Fruit fly (Drosophila melanogaster) whole organism, embryonic: ENCODE measurements around the gene E23.

Experiments
- Asciz ChIP-seq: fragments of 200-800 bp; sonication (Bioruptor generic); optimal IDR thresholded peaks from 2 replicates; lab custom pipeline; 2017; ENCODE audit warnings: missing biosample characterization, mild to moderate bottlenecking, missing genetic modification characterization, missing genetic modification reagents
- CG10543 ChIP-seq: fragments of 200-800 bp; sonication (Bioruptor generic); optimal IDR thresholded peaks from 3 replicates; lab custom pipeline; 2017; ENCODE audit warnings: missing biosample characterization, mild to moderate bottlenecking, missing genetic modification characterization, moderate library complexity
- CG10654 ChIP-seq: fragments of 200-800 bp; sonication (Bioruptor generic); optimal IDR thresholded peaks from 2 replicates; lab custom pipeline; 2016; ENCODE audit warnings: missing biosample characterization, missing genetic modification characterization
- CG11504 ChIP-seq: fragments of 200-800 bp; sonication (Bioruptor generic); optimal IDR thresholded peaks from 3 replicates; lab custom pipeline; 2019; ENCODE audit warnings: missing biosample characterization, mild to moderate bottlenecking, missing genetic modification characterization, moderate library complexity
- CG12236 ChIP-seq: fragments of 200-800 bp; sonication (Bioruptor generic); optimal IDR thresholded peaks from 2 replicates; lab custom pipeline; 2016; ENCODE audit warnings: missing biosample characterization, missing genetic modification characterization
- CG13296 ChIP-seq: fragments of 200-800 bp; sonication (Bioruptor generic); optimal IDR thresholded peaks from 3 replicates; lab custom pipeline; 2018; ENCODE audit warnings: missing biosample characterization, mild to moderate bottlenecking, missing genetic modification characterization
- CG16779 ChIP-seq: fragments of 200-800 bp; sonication (Bioruptor generic); IDR thresholded peaks from 2 replicates; pipeline ENCODE4 v1.3.6; 2022; ENCODE audit warnings: missing biosample characterization, missing genetic modification characterization
- CG16813 ChIP-seq: fragments of 200-800 bp; sonication (Bioruptor generic); IDR thresholded peaks from 3 replicates; pipeline ENCODE4 v1.3.6; 2022; ENCODE audit warnings: missing biosample characterization, missing genetic modification characterization; ENCODE audit not compliant: partially characterized antibody
- CG16815 ChIP-seq: fragments of 200-800 bp; sonication (Bioruptor generic); optimal IDR thresholded peaks from 3 replicates; lab custom pipeline; 2017; ENCODE audit warnings: missing biosample characterization, mild to moderate bottlenecking, missing genetic modification characterization
- CG1832 ChIP-seq: fragments of 200-800 bp; sonication (Bioruptor generic); optimal IDR thresholded peaks from 2 replicates; lab custom pipeline; 2017; ENCODE audit warnings: missing biosample characterization, mild to moderate bottlenecking, missing genetic modification characterization, inconsistent platforms
- CG18764 ChIP-seq: fragments of 200-800 bp; sonication (Bioruptor generic); optimal IDR thresholded peaks from 3 replicates; lab custom pipeline; 2016; ENCODE audit warnings: missing biosample characterization, missing genetic modification characterization
- CG30431 ChIP-seq: fragments of 200-800 bp; sonication (Bioruptor generic); optimal IDR thresholded peaks from 2 replicates; lab custom pipeline; 2017; ENCODE audit warnings: missing biosample characterization, missing genetic modification characterization
- CG3163 ChIP-seq: fragments of 200-800 bp; sonication (Bioruptor generic); optimal IDR thresholded peaks from 3 replicates; lab custom pipeline; 2016; ENCODE audit warnings: missing biosample characterization, missing genetic modification characterization
- CG33213 ChIP-seq: fragments of 200-800 bp; sonication (Bioruptor generic); optimal IDR thresholded peaks from 3 replicates; lab custom pipeline; 2016; ENCODE audit warnings: missing biosample characterization, missing genetic modification characterization
- CG3838 ChIP-seq: fragments of 200-800 bp; sonication (Bioruptor generic); optimal IDR thresholded peaks from 3 replicates; lab custom pipeline; 2016; ENCODE audit warnings: missing biosample characterization, missing genetic modification characterization
- CG4617 ChIP-seq: fragments of 200-800 bp; sonication (Bioruptor generic); optimal IDR thresholded peaks from 3 replicates; lab custom pipeline; 2016; ENCODE audit warnings: missing biosample characterization, missing genetic modification characterization, borderline replicate concordance
- CG4707 ChIP-seq: fragments of 200-800 bp; sonication (Bioruptor generic); optimal IDR thresholded peaks from 2 replicates; lab custom pipeline; 2018; ENCODE audit warnings: missing biosample characterization, mild to moderate bottlenecking, missing genetic modification characterization, moderate library complexity
- CG7745 ChIP-seq: fragments of 200-800 bp; sonication (Bioruptor generic); optimal IDR thresholded peaks from 2 replicates; lab custom pipeline; 2018; ENCODE audit warnings: missing biosample characterization, mild to moderate bottlenecking, missing genetic modification characterization, moderate library complexity
- CG8765 ChIP-seq: fragments of 200-800 bp; sonication (Bioruptor generic); IDR thresholded peaks from 2 replicates; pipeline ENCODE4 v1.3.6; 2022; ENCODE audit warnings: missing biosample characterization, missing genetic modification characterization
- CrebB ChIP-seq: fragments of 200-800 bp; sonication (Bioruptor generic); optimal IDR thresholded peaks from 3 replicates; lab custom pipeline; 2018; ENCODE audit warnings: missing biosample characterization, mild to moderate bottlenecking, missing genetic modification characterization
- Dbx ChIP-seq: fragments of 200-800 bp; sonication (Bioruptor generic); IDR thresholded peaks from 3 replicates; pipeline ENCODE4 v1.3.6; 2022; ENCODE audit warnings: missing biosample characterization, missing genetic modification characterization
- Elba2 ChIP-seq: fragments of 200-800 bp; sonication (Bioruptor generic); optimal IDR thresholded peaks from 3 replicates; lab custom pipeline; 2016; ENCODE audit warnings: missing biosample characterization, missing genetic modification characterization
- GATAe ChIP-seq: fragments of 200-800 bp; sonication (Bioruptor generic); conservative IDR thresholded peaks from 2 replicates; pipeline ENCODE4 v1.3.6; 2022; ENCODE audit warnings: missing biosample characterization, missing genetic modification characterization
- Hey ChIP-seq: fragments of 200-800 bp; sonication (Bioruptor generic); optimal IDR thresholded peaks from 3 replicates; lab custom pipeline; 2018; ENCODE audit warnings: missing biosample characterization, mild to moderate bottlenecking, missing genetic modification characterization
- Hmr ChIP-seq: fragments of 200-800 bp; sonication (Bioruptor generic); optimal IDR thresholded peaks from 3 replicates; lab custom pipeline; 2017; ENCODE audit warnings: mild to moderate bottlenecking, missing biosample characterization, missing genetic modification reagents, missing genetic modification characterization
- Max ChIP-seq: fragments of 200-800 bp; sonication (Bioruptor generic); optimal IDR thresholded peaks from 2 replicates; lab custom pipeline; 2016; ENCODE audit warnings: missing biosample characterization, mild to moderate bottlenecking, missing genetic modification characterization
- NC2β ChIP-seq: fragments of 200-800 bp; sonication (Bioruptor generic); optimal IDR thresholded peaks from 2 replicates; lab custom pipeline; 2016; ENCODE audit warnings: missing biosample characterization, missing genetic modification characterization
- Nf-YB ChIP-seq: fragments of 200-800 bp; sonication (Bioruptor generic); optimal IDR thresholded peaks from 3 replicates; lab custom pipeline; 2019; ENCODE audit warnings: missing biosample characterization, mild to moderate bottlenecking, missing genetic modification characterization, moderate library complexity
- Oli ChIP-seq: fragments of 200-800 bp; sonication (Bioruptor generic); optimal IDR thresholded peaks from 2 replicates; lab custom pipeline; 2018; ENCODE audit warnings: missing biosample characterization, mild to moderate bottlenecking, missing genetic modification characterization, moderate library complexity
- PHDP ChIP-seq: fragments of 200-800 bp; sonication (Bioruptor generic); optimal IDR thresholded peaks from 3 replicates; lab custom pipeline; 2018; ENCODE audit warnings: missing biosample characterization, mild to moderate bottlenecking, missing genetic modification characterization, moderate library complexity
- Six4 ChIP-seq: fragments of 200-800 bp; sonication (Bioruptor generic); optimal IDR thresholded peaks from 2 replicates; lab custom pipeline; 2016; ENCODE audit warnings: missing biosample characterization, missing genetic modification characterization
- Sry-δ ChIP-seq: fragments of 200-800 bp; sonication (Bioruptor generic); optimal IDR thresholded peaks from 2 replicates; lab custom pipeline; 2016; ENCODE audit warnings: missing biosample characterization, missing genetic modification characterization
- Trl ChIP-seq, 3 experiments: fragments of >200 bp in 2 of 3; fragments of 200-800 bp in 1 of 3; sonication (Bioruptor generic) in 1 of 3; optimal IDR thresholded peaks; 2 replicates in 1 of 3; 3 replicates in 2 of 3; lab custom pipeline; 2016 to 2017; ENCODE audit warnings: missing biosample characterization in 1 of 3, missing genetic modification characterization in 1 of 3
- al ChIP-seq: fragments of 200-800 bp; sonication (Bioruptor generic); IDR thresholded peaks from 2 replicates; pipeline ENCODE4 v1.3.6; 2022; ENCODE audit warnings: missing biosample characterization, missing genetic modification characterization
- aop ChIP-seq: fragments of 200-800 bp; sonication (Bioruptor generic); IDR thresholded peaks from 2 replicates; pipeline ENCODE4 v1.3.6; 2022; ENCODE audit warnings: missing biosample characterization, missing genetic modification characterization
- cas ChIP-seq: fragments of 200-800 bp; sonication (Bioruptor generic); IDR thresholded peaks from 2 replicates; pipeline ENCODE4 v1.3.6; 2022; ENCODE audit warnings: missing biosample characterization, missing genetic modification characterization
- ci ChIP-seq: fragments of 200-800 bp; sonication (Bioruptor generic); IDR thresholded peaks from 3 replicates; pipeline ENCODE4 v1.3.6; 2022; ENCODE audit warnings: missing biosample characterization, missing genetic modification characterization
- dpn ChIP-seq, 2 experiments: fragments of 200-800 bp; sonication (Bioruptor generic); optimal IDR thresholded peaks; 3 replicates each; lab custom pipeline; 2016; ENCODE audit warnings: missing biosample characterization in 2 of 2, missing genetic modification characterization in 2 of 2
- grau ChIP-seq: fragments of 200-800 bp; optimal IDR thresholded peaks from 3 replicates; lab custom pipeline; 2019; ENCODE audit warnings: missing biosample characterization, mild to moderate bottlenecking, missing genetic modification characterization, moderate library complexity
- hth ChIP-seq: fragments of >200 bp; optimal IDR thresholded peaks from 2 replicates; lab custom pipeline; 2017; ENCODE audit warnings: inconsistent platforms
- ind ChIP-seq: fragments of 200-800 bp; sonication (Bioruptor generic); optimal IDR thresholded peaks from 3 replicates; lab custom pipeline; 2016; ENCODE audit warnings: missing biosample characterization, missing genetic modification characterization
- insv ChIP-seq, 2 experiments: fragments of 200-800 bp; sonication (Bioruptor generic); optimal IDR thresholded peaks; 3 replicates each; lab custom pipeline; 2016 to 2018; ENCODE audit warnings: missing biosample characterization in 2 of 2, missing genetic modification characterization in 2 of 2
- onecut ChIP-seq: fragments of 200-800 bp; sonication (Bioruptor generic); IDR thresholded peaks from 2 replicates; pipeline ENCODE4 v1.3.6; 2022; ENCODE audit warnings: missing biosample characterization, missing genetic modification characterization
- pho ChIP-seq: fragments of 200-800 bp; sonication (Bioruptor generic); optimal IDR thresholded peaks from 2 replicates; lab custom pipeline; 2016; ENCODE audit warnings: missing biosample characterization, missing genetic modification characterization
- prd ChIP-seq, 3 experiments: fragments of >200 bp in 2 of 3; fragments of 200-800 bp in 1 of 3; sonication (Bioruptor generic) in 1 of 3; optimal IDR thresholded peaks in 2 of 3; IDR thresholded peaks in 1 of 3; 2 replicates in 2 of 3; 3 replicates in 1 of 3; pipeline versions ENCODE4 v1.3.6 to Lab custom; 2017 to 2022; ENCODE audit warnings: missing biosample characterization in 1 of 3, missing genetic modification characterization in 1 of 3
- scrt ChIP-seq: fragments of 200-800 bp; sonication (Bioruptor generic); optimal IDR thresholded peaks from 2 replicates; lab custom pipeline; 2018; ENCODE audit warnings: missing biosample characterization, mild to moderate bottlenecking, missing genetic modification characterization, moderate library complexity
- slbo ChIP-seq: fragments of 200-800 bp; sonication (Bioruptor generic); IDR thresholded peaks from 2 replicates; pipeline ENCODE4 v1.3.6; 2022; ENCODE audit warnings: missing biosample characterization, missing genetic modification characterization
- slou ChIP-seq: fragments of 200-800 bp; sonication (Bioruptor generic); optimal IDR thresholded peaks from 3 replicates; lab custom pipeline; 2016; ENCODE audit warnings: missing biosample characterization, missing genetic modification characterization
- twi ChIP-seq: fragments of 200-800 bp; optimal IDR thresholded peaks from 2 replicates; lab custom pipeline; 2019; ENCODE audit warnings: missing biosample characterization, mild to moderate bottlenecking, missing genetic modification characterization, moderate library complexity
- unpg ChIP-seq: fragments of 200-800 bp; sonication (Bioruptor generic); optimal IDR thresholded peaks from 3 replicates; lab custom pipeline; 2018; ENCODE audit warnings: missing biosample characterization, mild to moderate bottlenecking, missing genetic modification characterization, moderate library complexity

E23 gene

dm6 chr2L:3376684-3377086, 22.1 kb upstream of the E23 start, which contains the start of the genes CG9662 and Ptpa (continued):
- TF ChIP-seq CG10543 (peak; percentile 45), aop (GFP tag; lab: Robert Waterston, UW) (0 out of 2 replicates have a peak, but pooled peaks have one; percentile 32), CG33213 (GFP tag; lab: Kevin White, UChicago) (peak; percentile 77), CG3163 (peak; percentile 62), CG16813 (peak; percentile 97), al (GFP tag; lab: Robert Waterston, UW) (peak; percentile 73), CG4617 (peak; percentile 95), CG10654 (peak; percentile 85), Hey (tag; lab: Kevin White, UChicago) (peak; percentile 10), slbo (GFP tag; lab: Robert Waterston, UW) (peak; percentile 92), Dbx (peak; percentile 93), CG13296 (GFP tag; lab: Kevin White, UChicago) (peak; percentile 23)

dm6 chr2L:3375611-3376010, 21.0 kb upstream of the E23 start, which contains the start of gene CG15412:
TSS of gene CG15412 (minus strand) at chr2L:3375711.
- TF ChIP-seq NC2β (no peak), grau (no peak), ind (no peak), CG16815 (GFP tag; lab: Kevin White, UChicago) (no peak), Six4 (GFP tag; lab: Kevin White, UChicago) (no peak), CG7745 (tag; lab: Kevin White, UChicago) (no peak), Elba2 (GFP tag; lab: Kevin White, UChicago) (no peak), scrt (GFP tag; lab: Kevin White, UChicago) (no peak), Nf-YB (GFP tag; lab: Kevin White, UChicago) (no peak), insv (GFP tag; optimal IDR thresholded peaks at IDR 0.05; lab: Kevin White, UChicago) (no peak), CG18764 (GFP tag; lab: Kevin White, UChicago) (no peak), hth (lab: Kevin White, UChicago) (no peak), pho (GFP tag; lab: Kevin White, UChicago) (no peak), Trl (optimal IDR thresholded peaks at IDR 0.05; lab: Kevin White, UChicago) (no peak), Trl (GFP tag; optimal IDR thresholded peaks at IDR 0.05; lab: Kevin White, UChicago) (no peak), twi (tag; lab: Kevin White, UChicago) (no peak), unpg (GFP tag; lab: Kevin White, UChicago) (no peak), ci (GFP tag; lab: Robert Waterston, UW) (no peak), Max (GFP tag; lab: Kevin White, UChicago) (no peak), CG30431 (GFP tag; lab: Kevin White, UChicago) (no peak), cas (GFP tag; lab: Robert Waterston, UW) (no peak)

dm6 chr2L:3373242-3373641, 18.6 kb upstream of the E23 start, which contains the start of gene GramD1B:
TSS of gene GramD1B (minus strand) at chr2L:3373372.
- TF ChIP-seq CG4707, result no peak
- TF ChIP-seq dpn (GFP tag; optimal IDR thresholded peaks at IDR 0.05; lab: Kevin White, UChicago), result peak in 1 of 2 experiments; percentile 22
- no peak for TF ChIP-seq pho (GFP tag; lab: Kevin White, UChicago)
- no peak for TF ChIP-seq CG8765 (GFP tag; lab: Robert Waterston, UW)
- TF ChIP-seq CG12236 (GFP tag; lab: Kevin White, UChicago), result no peak
- no peak for TF ChIP-seq CG1832 (GFP tag; lab: Kevin White, UChicago)
- TF ChIP-seq slou (GFP tag; lab: Kevin White, UChicago), result no peak
- no peak for TF ChIP-seq CG16779 (GFP tag; lab: Robert Waterston, UW)
- TF ChIP-seq Hmr, result peak; percentile 69
- TF ChIP-seq Sry-δ (GFP tag; lab: Kevin White, UChicago), result peak; percentile 32
- TF ChIP-seq CG3838 (GFP tag; lab: Kevin White, UChicago), result no peak
- no peak for TF ChIP-seq Oli (tag; lab: Kevin White, UChicago)
- TF ChIP-seq prd (optimal IDR thresholded peaks at IDR 0.05; lab: Kevin White, UChicago), result no peak
- 0 out of 3 replicates have a peak, but pooled peaks have one; percentile 27 for TF ChIP-seq prd (GFP tag; IDR thresholded peaks at IDR 0.05; lab: Robert Waterston, UW)
- no peak for TF ChIP-seq Asciz (GFP tag; lab: Kevin White, UChicago)
- TF ChIP-seq CG11504 (tag; lab: Kevin White, UChicago), result peak; percentile 6
- no peak for TF ChIP-seq onecut
- no peak for TF ChIP-seq GATAe
- TF ChIP-seq PHDP, result peak; percentile 38
- TF ChIP-seq CrebB (tag; lab: Kevin White, UChicago), result peak; percentile 49
